Fruit fly (Drosophila melanogaster): ENCODE data around the gene CG13996.

dm6 chr2L:5983236-5983635, 37.4 kb upstream of the CG13996 start:
- TF ChIP-seq usp (GFP tag; optimal IDR thresholded peaks at IDR 0.05) = no peak
- no peak for TF ChIP-seq EcR (GFP tag; optimal IDR thresholded peaks at IDR 0.05)
- no peak for TF ChIP-seq CG8478 (optimal IDR thresholded peaks at IDR 0.05)
- no peak for TF ChIP-seq psq (optimal IDR thresholded peaks at IDR 0.05)
- TF ChIP-seq pan (optimal IDR thresholded peaks at IDR 0.05) = no peak
